Worm (Caenorhabditis elegans) whole organism, late embryonic: ENCODE results near the gene sre-20.

Experiments used
- C38D4.7 ChIP-seq: fragments of 200-800 bp; sonication (Bioruptor generic); optimal IDR thresholded peaks from 2 replicates; lab custom pipeline; 2018; ENCODE audit warnings: mild to moderate bottlenecking, missing genetic modification characterization, moderate library complexity, missing compliant biosample characterization
- ceh-18 ChIP-seq: sonication (generic microtip); optimal IDR thresholded peaks from 2 replicates; lab custom pipeline; 2016; ENCODE audit warnings: missing genetic modification characterization, missing compliant biosample characterization
- dve-1 ChIP-seq: sonication (generic microtip); optimal IDR thresholded peaks from 2 replicates; lab custom pipeline; 2017; ENCODE audit warnings: antibody characterized with exemption, mild to moderate bottlenecking, missing genetic modification characterization, missing compliant biosample characterization
- lim-6 ChIP-seq: sonication (generic microtip); optimal IDR thresholded peaks from 2 replicates; lab custom pipeline; 2016; ENCODE audit warnings: missing genetic modification characterization, missing compliant biosample characterization
- nhr-11 ChIP-seq: fragments of 150-350 bp; optimal IDR thresholded peaks from 2 replicates; lab custom pipeline; 2014; ENCODE audit warnings: missing biosample characterization, missing genetic modification characterization

DNA sequence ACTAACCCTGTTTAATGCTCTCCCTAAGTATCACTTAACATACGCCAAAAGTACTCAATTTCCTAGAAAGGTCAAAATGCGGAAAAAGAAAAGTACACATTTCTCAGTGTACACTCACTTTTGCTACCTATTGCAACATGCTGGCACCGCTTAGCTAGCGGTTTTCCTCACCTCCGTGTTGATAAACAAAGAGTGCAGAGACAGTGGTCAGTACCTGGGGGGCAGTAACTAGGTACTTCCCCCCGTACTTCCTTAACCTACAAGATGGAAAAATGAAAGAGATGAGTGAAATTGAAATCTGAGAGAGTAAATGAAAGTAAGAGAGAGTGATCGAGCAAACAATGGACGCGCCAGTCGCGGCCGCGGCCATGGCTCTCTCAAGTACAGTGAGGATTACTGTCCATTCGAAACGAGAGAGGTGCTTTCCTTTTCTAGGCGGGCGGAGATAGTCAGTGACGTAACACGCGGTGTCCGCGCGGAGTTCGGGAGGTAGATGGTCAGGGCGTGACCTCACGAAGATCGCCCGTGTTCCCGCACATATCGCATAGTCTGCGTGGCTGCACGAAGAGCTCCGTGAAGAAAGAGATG lies 48.5 kb downstream of the sre-20 start, which contains the start of gene cky-1:
- TF ChIP-seq C38D4.7 (GFP tag; lab: Kevin White, UChicago) = no peak
- TF ChIP-seq lim-6 (tag; lab: Kevin White, UChicago) = no peak
- TF ChIP-seq ceh-18 (tag; lab: Kevin White, UChicago) = no peak
- no peak for TF ChIP-seq nhr-11 (tag; lab: Kevin White, UChicago)
- no peak for TF ChIP-seq dve-1
